Worm (Caenorhabditis elegans) whole organism, dauer: Measurements from ENCODE around the gene nrps-1.

Experiments
- unc-62 ChIP-seq: sonication (generic microtip); optimal IDR thresholded peaks from 2 replicates; lab custom pipeline; 2017; ENCODE audit warnings: missing biosample characterization, missing genetic modification reagents, missing genetic modification characterization

Gene nrps-1

ce11 chrIII:11534624-11535079, at the start of gene nrps-1:
nrps-1 (plus strand) TSS chrIII:11534674.
- no peak for TF ChIP-seq unc-62 (GFP tag; lab: Kevin White, UChicago)

ce11 chrIII:11487245-11487644, 47.2 kb upstream of the nrps-1 start, which contains the start of gene popl-5:
popl-5 (minus strand) TSS chrIII:11487345.
- no peak for TF ChIP-seq unc-62 (GFP tag; lab: Kevin White, UChicago)

DNA sequence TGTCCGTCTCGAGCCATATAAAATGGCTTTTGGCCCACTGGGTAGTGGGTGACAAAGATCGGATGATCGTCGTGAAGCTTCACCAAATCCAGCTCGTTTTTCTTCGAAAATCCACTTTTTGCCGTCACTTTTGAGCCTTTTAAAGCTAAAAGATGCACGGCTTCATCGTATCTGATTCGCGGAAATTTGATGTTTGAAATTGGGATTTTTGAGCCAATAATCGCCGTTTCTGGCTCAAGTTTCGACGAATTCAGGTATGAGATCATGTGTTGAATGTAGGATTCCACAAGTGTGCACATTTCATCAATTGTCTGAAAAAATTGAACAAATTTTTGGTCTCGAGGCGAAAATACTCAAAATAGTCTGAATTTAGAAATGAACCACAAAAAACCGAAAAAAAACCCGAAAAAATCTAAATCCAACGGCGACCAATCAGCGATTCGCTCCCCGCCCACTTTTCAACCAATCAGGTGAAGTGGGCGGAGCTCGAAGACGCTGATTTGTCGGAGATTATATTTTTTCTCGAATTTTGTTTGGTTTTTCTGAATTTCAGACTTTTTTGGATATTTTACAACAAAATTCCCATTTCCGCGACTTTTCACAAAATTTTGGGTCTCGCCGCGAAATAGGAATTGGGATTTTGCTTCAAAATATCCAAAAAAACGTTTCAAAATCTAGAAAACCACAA, 45.7 kb upstream of the nrps-1 start:
- TF ChIP-seq unc-62 (GFP tag; lab: Kevin White, UChicago) = no peak

- no peak for TF ChIP-seq unc-62 (GFP tag; lab: Kevin White, UChicago)
Observed at ce11 chrIII:11489601-11490000, 44.9 kb upstream of the nrps-1 start.

- no peak for TF ChIP-seq unc-62 (GFP tag; lab: Kevin White, UChicago)
Observed at ce11 chrIII:11490221-11490620, 44.3 kb upstream of the nrps-1 start.

DNA sequence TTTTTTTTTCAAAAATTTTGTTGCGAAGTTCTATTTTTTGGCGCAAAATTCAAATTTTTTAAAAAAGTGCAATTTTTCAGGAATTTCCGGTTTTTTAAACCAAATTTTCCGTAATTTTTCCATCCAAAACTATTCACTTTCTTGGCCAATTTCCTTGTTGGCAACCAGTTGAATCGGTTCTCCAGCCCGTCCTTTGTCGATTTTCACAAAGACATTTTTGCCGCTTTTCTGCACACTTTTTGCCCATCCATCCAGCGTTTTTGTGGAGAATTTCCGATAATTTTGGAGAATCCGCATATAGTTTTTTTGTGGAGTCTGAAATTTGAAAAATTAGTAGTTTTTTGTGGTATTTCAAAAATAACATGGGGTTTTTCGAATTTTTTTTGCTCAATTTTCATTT, 42.0 kb upstream of the nrps-1 start:
- TF ChIP-seq unc-62 (GFP tag; lab: Kevin White, UChicago) = no peak

ce11 chrIII:11496496-11496895, 38.0 kb upstream of the nrps-1 start, which contains the start of gene Y66D12A.24:
Y66D12A.24 (plus strand) TSS chrIII:11496865.
- no peak for TF ChIP-seq unc-62 (GFP tag; lab: Kevin White, UChicago)

- TF ChIP-seq unc-62 (GFP tag; lab: Kevin White, UChicago) = no peak
Observed at ce11 chrIII:11500647-11501046, 33.8 kb upstream of the nrps-1 start, which contains the start of gene nars-2. nars-2 (minus strand) TSS chrIII:11500747.

ce11 chrIII:11502753-11503152, 31.7 kb upstream of the nrps-1 start, which contains the start of gene tin-10:
tin-10 (minus strand) TSS chrIII:11502853.
- TF ChIP-seq unc-62 (GFP tag; lab: Kevin White, UChicago) = no peak

DNA sequence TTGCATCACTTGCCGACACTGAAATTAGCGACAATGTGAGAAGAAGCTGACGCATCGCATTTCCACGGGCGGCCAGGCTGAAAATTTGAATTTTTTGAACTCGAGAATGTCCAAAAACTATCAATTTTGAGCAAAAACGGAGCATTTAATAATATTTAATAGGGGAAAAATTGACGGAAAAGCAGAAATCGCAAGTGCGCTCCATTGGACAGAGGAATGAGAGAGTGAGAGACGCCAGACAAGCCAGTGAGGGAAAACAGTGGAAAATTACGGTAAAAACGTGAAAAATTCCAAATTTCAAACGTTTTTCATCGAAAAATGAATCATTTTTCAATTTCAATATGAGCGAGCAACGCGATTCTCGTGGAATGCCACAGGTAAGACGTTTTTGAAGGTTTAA, 29.3 kb upstream of the nrps-1 start, which contains the start of the genes Y66D12A.21 and spe-6:
Y66D12A.21 (minus strand) TSS at position 90 of the 400 bp plus-strand sequence.
spe-6 (plus strand) TSS at position 276 of the 400 bp plus-strand sequence.
- no peak for TF ChIP-seq unc-62 (GFP tag; lab: Kevin White, UChicago)

ce11 chrIII:11505621-11506020, 28.9 kb upstream of the nrps-1 start:
- TF ChIP-seq unc-62 (GFP tag; lab: Kevin White, UChicago) = no peak

DNA sequence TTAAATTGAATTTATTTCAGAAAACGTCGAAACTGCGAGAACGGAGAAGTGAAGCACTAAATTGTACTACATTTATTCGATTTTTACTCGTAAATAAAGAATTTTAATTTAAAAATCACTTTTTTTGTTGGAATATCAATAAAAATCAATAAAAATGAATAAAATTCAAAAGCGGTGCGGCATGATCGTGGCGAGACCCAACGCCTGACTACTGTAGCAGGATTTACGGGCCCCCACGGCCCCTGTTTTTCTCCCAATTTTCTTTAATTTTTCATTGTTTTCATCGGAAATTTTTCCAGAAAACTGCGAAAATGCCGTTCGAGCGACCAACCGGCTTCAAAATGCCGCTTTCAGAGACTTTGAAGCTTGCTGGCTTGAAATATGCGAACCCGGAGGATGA, 25.7 kb upstream of the nrps-1 start, which contains the start of gene Y66D12A.19:
Y66D12A.19 (plus strand) TSS at position 266 of the 400 bp plus-strand sequence.
- no peak for TF ChIP-seq unc-62 (GFP tag; lab: Kevin White, UChicago)

DNA sequence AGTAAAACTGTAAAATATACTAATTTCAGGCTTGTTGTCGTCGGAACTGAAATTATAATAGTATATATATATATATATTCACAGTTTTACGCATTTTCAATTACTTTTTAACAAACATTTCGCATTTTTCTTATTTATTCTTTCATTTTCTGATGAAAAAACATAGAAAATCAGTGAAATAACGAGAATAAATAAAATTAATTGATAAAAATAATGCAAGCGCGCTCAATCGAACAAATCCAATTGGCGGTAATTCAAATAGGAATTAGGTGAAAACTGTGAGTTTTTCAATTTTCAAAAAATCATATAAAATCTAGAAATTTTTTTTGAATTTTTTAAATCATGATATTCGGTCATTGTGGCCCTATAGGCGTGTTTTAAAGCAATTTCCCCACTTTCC, 24.4 kb upstream of the nrps-1 start:
- no peak for TF ChIP-seq unc-62 (GFP tag; lab: Kevin White, UChicago)

ce11 chrIII:11510826-11511225, 23.6 kb upstream of the nrps-1 start:
- TF ChIP-seq unc-62 (GFP tag; lab: Kevin White, UChicago) = no peak

ce11 chrIII:11523504-11524025, 10.9 kb upstream of the nrps-1 start, which contains the start of the genes Y66D12A.16 and such-1:
Y66D12A.16 (plus strand) TSS chrIII:11523554.
such-1 (minus strand) TSS chrIII:11523759.
- TF ChIP-seq unc-62 (GFP tag; lab: Kevin White, UChicago) = no peak

ce11 chrIII:11524073-11524472, 10.4 kb upstream of the nrps-1 start:
- TF ChIP-seq unc-62 (GFP tag; lab: Kevin White, UChicago) = no peak
